1 fruit fly cellular context compared by ENCODE assay signal in genomic region chr3R:15342432-15342925, dm6.
TF ChIP-seq lines count a peak whose summit lies in the region.

No protein-coding gene starts in this region.

TF ChIP-seq in whole organism, embryonic, 481 proteins besides CTCF, POLR2A, EP300 and RAD21 (continued from another document and continues in another):
- TF ChIP-seq Nf-YB (GFP tag; optimal IDR thresholded peaks at IDR 0.05; lab: Kevin White, UChicago) = no peak
- no peak for TF ChIP-seq scrt (GFP tag; optimal IDR thresholded peaks at IDR 0.05; lab: Kevin White, UChicago)
- no peak for TF ChIP-seq onecut (GFP tag; IDR thresholded peaks at IDR 0.05; lab: Robert Waterston, UW)
- TF ChIP-seq CG6854 (GFP tag; optimal IDR thresholded peaks at IDR 0.05; lab: Kevin White, UChicago) = no peak
- no peak for TF ChIP-seq HHEX (GFP tag; optimal IDR thresholded peaks at IDR 0.05; lab: Kevin White, UChicago)
- TF ChIP-seq Rfx (GFP tag; IDR thresholded peaks at IDR 0.05; lab: Robert Waterston, UW) = peak; percentile 25; the same call in 1 of the 2 replicates
- no peak for TF ChIP-seq Hey (tag; optimal IDR thresholded peaks at IDR 0.05; lab: Kevin White, UChicago)
- no peak for TF ChIP-seq Chrac-16 (GFP tag; optimal IDR thresholded peaks at IDR 0.05; lab: Kevin White, UChicago)
- TF ChIP-seq slou (GFP tag; optimal IDR thresholded peaks at IDR 0.05; lab: Kevin White, UChicago) = no peak
- no peak for TF ChIP-seq dati (GFP tag; IDR thresholded peaks at IDR 0.05; lab: Robert Waterston, UW)
- no peak for TF ChIP-seq CG11560 (tag; IDR thresholded peaks at IDR 0.05; lab: Robert Waterston, UW)
- TF ChIP-seq zfh2 (GFP tag; optimal IDR thresholded peaks at IDR 0.05; lab: Kevin White, UChicago) = no peak
- TF ChIP-seq gsb-n (tag; optimal IDR thresholded peaks at IDR 0.05; lab: Kevin White, UChicago) = no peak
- no peak for TF ChIP-seq CG9876 (GFP tag; optimal IDR thresholded peaks at IDR 0.05; lab: Kevin White, UChicago)
- no peak; the same call in 2 of the 3 replicates for TF ChIP-seq CG3726 (GFP tag; IDR thresholded peaks at IDR 0.05; lab: Robert Waterston, UW)
- no peak for TF ChIP-seq CG12769 (tag; optimal IDR thresholded peaks at IDR 0.05; lab: Kevin White, UChicago)
- TF ChIP-seq CG3838 (GFP tag; optimal IDR thresholded peaks at IDR 0.05; lab: Kevin White, UChicago) = no peak
- no peak for TF ChIP-seq CG4854 (GFP tag; optimal IDR thresholded peaks at IDR 0.05; lab: Kevin White, UChicago)
- TF ChIP-seq Bgb (GFP tag; IDR thresholded peaks at IDR 0.05; lab: Robert Waterston, UW; ENCODE audit: partially characterized antibody) = no peak
- no peak for TF ChIP-seq Dll (GFP tag; IDR thresholded peaks at IDR 0.05; lab: Robert Waterston, UW; ENCODE audit: partially characterized antibody)
- TF ChIP-seq CG11504 (tag; optimal IDR thresholded peaks at IDR 0.05; lab: Kevin White, UChicago) = no peak
- TF ChIP-seq HLHmδ (GFP tag; optimal IDR thresholded peaks at IDR 0.05; lab: Kevin White, UChicago) = no peak
- TF ChIP-seq CG10366 (GFP tag; IDR thresholded peaks at IDR 0.05; lab: Robert Waterston, UW) = 0 out of 2 replicates have a peak, but pooled peaks have one; percentile 25
- no peak for TF ChIP-seq dan (GFP tag; IDR thresholded peaks at IDR 0.05; lab: Robert Waterston, UW)
- TF ChIP-seq Atf6 (GFP tag; IDR thresholded peaks at IDR 0.05; lab: Robert Waterston, UW) = no peak; the same call in 1 of the 2 replicates
- TF ChIP-seq Dad (GFP tag; optimal IDR thresholded peaks at IDR 0.05; lab: Kevin White, UChicago) = no peak
- TF ChIP-seq CG10147 (GFP tag; optimal IDR thresholded peaks at IDR 0.05; lab: Kevin White, UChicago) = no peak
- TF ChIP-seq ara (GFP tag; IDR thresholded peaks at IDR 0.05; lab: Robert Waterston, UW) = peak; percentile 22; the same call in 1 of the 2 replicates
- no peak for TF ChIP-seq Hmx (GFP tag; optimal IDR thresholded peaks at IDR 0.05; lab: Kevin White, UChicago)
- no peak for TF ChIP-seq disco-r (GFP tag; optimal IDR thresholded peaks at IDR 0.05; lab: Kevin White, UChicago)
- TF ChIP-seq CG11247 (GFP tag; IDR thresholded peaks at IDR 0.05; lab: Robert Waterston, UW) = no peak
- no peak for TF ChIP-seq insv (GFP tag; optimal IDR thresholded peaks at IDR 0.05; lab: Kevin White, UChicago)
- TF ChIP-seq croc (GFP tag; conservative IDR thresholded peaks at IDR 0.05; lab: Robert Waterston, UW) = no peak
- no peak for TF ChIP-seq CG2889 (GFP tag; IDR thresholded peaks at IDR 0.05; lab: Robert Waterston, UW)
- TF ChIP-seq Six4 (GFP tag; optimal IDR thresholded peaks at IDR 0.05; lab: Kevin White, UChicago) = no peak
- TF ChIP-seq YL-1 (GFP tag; optimal IDR thresholded peaks at IDR 0.05; lab: Kevin White, UChicago) = no peak
- TF ChIP-seq CG3995 (GFP tag; optimal IDR thresholded peaks at IDR 0.05; lab: Kevin White, UChicago) = no peak
- no peak for TF ChIP-seq NFAT (GFP tag; IDR thresholded peaks at IDR 0.05; lab: Robert Waterston, UW)
- no peak for TF ChIP-seq dpn (GFP tag; optimal IDR thresholded peaks at IDR 0.05; lab: Kevin White, UChicago)
- TF ChIP-seq Gsc (GFP tag; IDR thresholded peaks at IDR 0.05; lab: Robert Waterston, UW) = no peak
- TF ChIP-seq HLH3B (GFP tag; IDR thresholded peaks at IDR 0.05; lab: Robert Waterston, UW) = 0 out of 2 replicates have a peak, but pooled peaks have one; percentile 22
- TF ChIP-seq Scr (GFP tag; IDR thresholded peaks at IDR 0.05; lab: Robert Waterston, UW; ENCODE audit: partially characterized antibody) = peak; percentile 16; the same call in 1 of the 2 replicates
- no peak for TF ChIP-seq CG31388 (GFP tag; optimal IDR thresholded peaks at IDR 0.05; lab: Kevin White, UChicago)
- no peak for TF ChIP-seq amos (GFP tag; IDR thresholded peaks at IDR 0.05; lab: Robert Waterston, UW; ENCODE audit: partially characterized antibody)
- no peak for TF ChIP-seq MESR4 (GFP tag; optimal IDR thresholded peaks at IDR 0.05; lab: Kevin White, UChicago)
- no peak for TF ChIP-seq cad (GFP tag; optimal IDR thresholded peaks at IDR 0.05; lab: Kevin White, UChicago)
- TF ChIP-seq CG32772 (GFP tag; IDR thresholded peaks at IDR 0.05; lab: Robert Waterston, UW) = no peak
- TF ChIP-seq CG8359 (GFP tag; optimal IDR thresholded peaks at IDR 0.05; lab: Kevin White, UChicago; ENCODE audit: borderline replicate concordance) = no peak
- TF ChIP-seq ase (GFP tag; IDR thresholded peaks at IDR 0.05; lab: Robert Waterston, UW) = no peak
- TF ChIP-seq usp (GFP tag; optimal IDR thresholded peaks at IDR 0.05; lab: Kevin White, UChicago) = no peak
- TF ChIP-seq lab (GFP tag; optimal IDR thresholded peaks at IDR 0.05; lab: Kevin White, UChicago) = no peak
- TF ChIP-seq slp2 (GFP tag; optimal IDR thresholded peaks at IDR 0.05; lab: Kevin White, UChicago) = no peak
- no peak for TF ChIP-seq Stat92E (GFP tag; optimal IDR thresholded peaks at IDR 0.05; lab: Kevin White, UChicago)
- no peak for TF ChIP-seq sens-2 (GFP tag; IDR thresholded peaks at IDR 0.05; lab: Robert Waterston, UW)
- no peak for TF ChIP-seq pum (GFP tag; optimal IDR thresholded peaks at IDR 0.05; lab: Kevin White, UChicago)
- TF ChIP-seq CG2712 (tag; optimal IDR thresholded peaks at IDR 0.05; lab: Kevin White, UChicago) = no peak
- TF ChIP-seq CG17361 (GFP tag; IDR thresholded peaks at IDR 0.05; lab: Robert Waterston, UW) = no peak
- no peak for TF ChIP-seq CG32767 (GFP tag; IDR thresholded peaks at IDR 0.05; lab: Robert Waterston, UW)
- no peak for TF ChIP-seq pita (GFP tag; optimal IDR thresholded peaks at IDR 0.05; lab: Kevin White, UChicago)
- no peak for TF ChIP-seq toy (GFP tag; IDR thresholded peaks at IDR 0.05; lab: Robert Waterston, UW)
- no peak for TF ChIP-seq run (tag; optimal IDR thresholded peaks at IDR 0.05; lab: Kevin White, UChicago)
- no peak for TF ChIP-seq stwl (tag; optimal IDR thresholded peaks at IDR 0.05; lab: Kevin White, UChicago)
- peak; percentile 7; the same call in 1 of the 2 replicates for TF ChIP-seq H2.0 (GFP tag; IDR thresholded peaks at IDR 0.05; lab: Robert Waterston, UW)
- TF ChIP-seq jigr1 (GFP tag; IDR thresholded peaks at IDR 0.05; lab: Robert Waterston, UW) = no peak
- TF ChIP-seq CG43689 (GFP tag; IDR thresholded peaks at IDR 0.05; lab: Robert Waterston, UW) = no peak
- no peak for TF ChIP-seq btn (GFP tag; optimal IDR thresholded peaks at IDR 0.05; lab: Kevin White, UChicago)
- no peak for TF ChIP-seq CG12299 (tag; optimal IDR thresholded peaks at IDR 0.05; lab: Kevin White, UChicago)
- no peak for TF ChIP-seq CG18262 (tag; optimal IDR thresholded peaks at IDR 0.05; lab: Kevin White, UChicago)
- TF ChIP-seq bsh (GFP tag; optimal IDR thresholded peaks at IDR 0.05; lab: Kevin White, UChicago) = no peak
- no peak for TF ChIP-seq CG17186 (GFP tag; optimal IDR thresholded peaks at IDR 0.05; lab: Kevin White, UChicago)
- TF ChIP-seq HmgZ (tag; optimal IDR thresholded peaks at IDR 0.05; lab: Kevin White, UChicago) = no peak
- TF ChIP-seq phol (tag; optimal IDR thresholded peaks at IDR 0.05; lab: Kevin White, UChicago) = no peak
- TF ChIP-seq CG15011 (GFP tag; optimal IDR thresholded peaks at IDR 0.05; lab: Kevin White, UChicago) = no peak
- peak; percentile 15; the same call in 1 of the 2 replicates for TF ChIP-seq CG14441 (GFP tag; IDR thresholded peaks at IDR 0.05; lab: Robert Waterston, UW)
- no peak for TF ChIP-seq CG4820 (GFP tag; optimal IDR thresholded peaks at IDR 0.05; lab: Kevin White, UChicago)
- TF ChIP-seq CG17385 (GFP tag; optimal IDR thresholded peaks at IDR 0.05; lab: Kevin White, UChicago) = no peak
- TF ChIP-seq fd96Cb (tag; optimal IDR thresholded peaks at IDR 0.05; lab: Kevin White, UChicago) = no peak
- no peak for TF ChIP-seq H15 (GFP tag; IDR thresholded peaks at IDR 0.05; lab: Robert Waterston, UW)
- TF ChIP-seq CG15601 (tag; optimal IDR thresholded peaks at IDR 0.05; lab: Kevin White, UChicago) = no peak
- TF ChIP-seq CG17912 (GFP tag; optimal IDR thresholded peaks at IDR 0.05; lab: Kevin White, UChicago) = no peak
- TF ChIP-seq CG4424 (GFP tag; optimal IDR thresholded peaks at IDR 0.05; lab: Kevin White, UChicago) = no peak
- peak; percentile 18; the same call in 1 of the 2 replicates for TF ChIP-seq CG32532 (GFP tag; IDR thresholded peaks at IDR 0.05; lab: Robert Waterston, UW)
- TF ChIP-seq peb (GFP tag; IDR thresholded peaks at IDR 0.05; lab: Robert Waterston, UW) = no peak
- TF ChIP-seq CG8290 (GFP tag; optimal IDR thresholded peaks at IDR 0.05; lab: Kevin White, UChicago) = no peak
- no peak for TF ChIP-seq CG8290 (tag; optimal IDR thresholded peaks at IDR 0.05; lab: Kevin White, UChicago)
- TF ChIP-seq hth (optimal IDR thresholded peaks at IDR 0.05; lab: Kevin White, UChicago) = no peak
- no peak for TF ChIP-seq CG1832 (GFP tag; optimal IDR thresholded peaks at IDR 0.05; lab: Kevin White, UChicago)
- TF ChIP-seq wek (GFP tag; optimal IDR thresholded peaks at IDR 0.05; lab: Kevin White, UChicago) = no peak
- TF ChIP-seq sug (tag; optimal IDR thresholded peaks at IDR 0.05; lab: Kevin White, UChicago) = no peak
- TF ChIP-seq cg (GFP tag; optimal IDR thresholded peaks at IDR 0.05; lab: Kevin White, UChicago) = no peak
- TF ChIP-seq inv (GFP tag; IDR thresholded peaks at IDR 0.05; lab: Robert Waterston, UW; ENCODE audit: partially characterized antibody) = no peak
- peak; percentile 4; the same call in 1 of the 2 replicates for TF ChIP-seq stc (GFP tag; IDR thresholded peaks at IDR 0.05; lab: Robert Waterston, UW)
- no peak for TF ChIP-seq tin (GFP tag; optimal IDR thresholded peaks at IDR 0.05; lab: Kevin White, UChicago)
- TF ChIP-seq CG31224 (GFP tag; IDR thresholded peaks at IDR 0.05; lab: Robert Waterston, UW) = peak; percentile 16; the same call in 1 of the 2 replicates
- no peak for TF ChIP-seq D (optimal IDR thresholded peaks at IDR 0.05; lab: Kevin White, UChicago)
- no peak for TF ChIP-seq D (GFP tag; optimal IDR thresholded peaks at IDR 0.05; lab: Kevin White, UChicago)
- 0 out of 2 replicates have a peak, but pooled peaks have one; percentile 7 for TF ChIP-seq al (GFP tag; IDR thresholded peaks at IDR 0.05; lab: Robert Waterston, UW)
- TF ChIP-seq D19A (tag; optimal IDR thresholded peaks at IDR 0.05; lab: Kevin White, UChicago) = no peak
- no peak for TF ChIP-seq Fer1 (GFP tag; optimal IDR thresholded peaks at IDR 0.05; lab: Kevin White, UChicago)
- TF ChIP-seq org-1 (GFP tag; optimal IDR thresholded peaks at IDR 0.05; lab: Kevin White, UChicago) = no peak
- peak; percentile 30; the same call in 1 of the 2 replicates for TF ChIP-seq E2f2 (GFP tag; IDR thresholded peaks at IDR 0.05; lab: Robert Waterston, UW)
- TF ChIP-seq CG2875 (GFP tag; optimal IDR thresholded peaks at IDR 0.05; lab: Kevin White, UChicago) = no peak
- no peak for TF ChIP-seq NC2β (GFP tag; optimal IDR thresholded peaks at IDR 0.05; lab: Kevin White, UChicago)
- peak; percentile 56; the same call in 2 of the 3 replicates for TF ChIP-seq CG11456 (GFP tag; IDR thresholded peaks at IDR 0.05; lab: Robert Waterston, UW)
- TF ChIP-seq chinmo (GFP tag; IDR thresholded peaks at IDR 0.05; lab: Robert Waterston, UW; ENCODE audit: partially characterized antibody) = no peak; the same call in 3 of the 4 replicates
- 0 out of 3 replicates have a peak, but pooled peaks have one; percentile 21 for TF ChIP-seq CG16813 (GFP tag; IDR thresholded peaks at IDR 0.05; lab: Robert Waterston, UW; ENCODE audit: partially characterized antibody)
- no peak for TF ChIP-seq h (optimal IDR thresholded peaks at IDR 0.05; lab: Kevin White, UChicago)
- TF ChIP-seq CG11085 (GFP tag; IDR thresholded peaks at IDR 0.05; lab: Robert Waterston, UW) = no peak
- no peak for TF ChIP-seq pan (optimal IDR thresholded peaks at IDR 0.05; lab: Kevin White, UChicago)
- peak in 1 of 2 experiments; percentile 34 for TF ChIP-seq pan (GFP tag; optimal IDR thresholded peaks at IDR 0.05 in 1 of 2, IDR thresholded peaks at IDR 0.05 in 1 of 2)
- TF ChIP-seq Sry-β (GFP tag; optimal IDR thresholded peaks at IDR 0.05; lab: Kevin White, UChicago) = no peak
- TF ChIP-seq grau (tag; optimal IDR thresholded peaks at IDR 0.05; lab: Kevin White, UChicago) = peak; percentile 93
- TF ChIP-seq sna (GFP tag; IDR thresholded peaks at IDR 0.05; lab: Robert Waterston, UW; ENCODE audit: partially characterized antibody) = no peak
- TF ChIP-seq CG11398 (GFP tag; optimal IDR thresholded peaks at IDR 0.05; lab: Kevin White, UChicago) = no peak
- no peak for TF ChIP-seq CG30403 (GFP tag; optimal IDR thresholded peaks at IDR 0.05; lab: Kevin White, UChicago)
- no peak for TF ChIP-seq CG1603 (tag; optimal IDR thresholded peaks at IDR 0.05; lab: Kevin White, UChicago)
- TF ChIP-seq pnt (GFP tag; optimal IDR thresholded peaks at IDR 0.05; lab: Kevin White, UChicago) = peak; percentile 10
- no peak for TF ChIP-seq CG10267 (tag; optimal IDR thresholded peaks at IDR 0.05; lab: Kevin White, UChicago)
- no peak for TF ChIP-seq wdn (GFP tag; IDR thresholded peaks at IDR 0.05; lab: Robert Waterston, UW)
- TF ChIP-seq psq (GFP tag; optimal IDR thresholded peaks at IDR 0.05; lab: Kevin White, UChicago) = no peak
- TF ChIP-seq cwo (GFP tag; optimal IDR thresholded peaks at IDR 0.05; lab: Kevin White, UChicago) = no peak
- no peak for TF ChIP-seq tx (GFP tag; optimal IDR thresholded peaks at IDR 0.05; lab: Kevin White, UChicago)
- 0 out of 2 replicates have a peak, but pooled peaks have one; percentile 44 for TF ChIP-seq CG10959 (GFP tag; IDR thresholded peaks at IDR 0.05; lab: Robert Waterston, UW)
- no peak for TF ChIP-seq Ets65A (GFP tag; lab: Kevin White, UChicago)
- no peak for TF ChIP-seq CG14860 (GFP tag; IDR thresholded peaks at IDR 0.05; lab: Robert Waterston, UW; ENCODE audit: partially characterized antibody)
- no peak for TF ChIP-seq sc (optimal IDR thresholded peaks at IDR 0.05; lab: Kevin White, UChicago)
- no peak for TF ChIP-seq sc (GFP tag; optimal IDR thresholded peaks at IDR 0.05; lab: Kevin White, UChicago)
- no peak for TF ChIP-seq CG7556 (GFP tag; optimal IDR thresholded peaks at IDR 0.05; lab: Kevin White, UChicago)
- no peak for TF ChIP-seq CG7928 (GFP tag; optimal IDR thresholded peaks at IDR 0.05; lab: Kevin White, UChicago)
- no peak for TF ChIP-seq gem (tag; optimal IDR thresholded peaks at IDR 0.05; lab: Kevin White, UChicago)
- TF ChIP-seq ftz-f1 (GFP tag; optimal IDR thresholded peaks at IDR 0.05; lab: Kevin White, UChicago) = no peak
- TF ChIP-seq sd (tag; optimal IDR thresholded peaks at IDR 0.05; lab: Kevin White, UChicago) = no peak
- TF ChIP-seq Antp (GFP tag; optimal IDR thresholded peaks at IDR 0.05; lab: Kevin White, UChicago) = no peak
- no peak for TF ChIP-seq CG10462 (GFP tag; optimal IDR thresholded peaks at IDR 0.05; lab: Kevin White, UChicago)
- no peak for TF ChIP-seq Ets97D (GFP tag; optimal IDR thresholded peaks at IDR 0.05; lab: Kevin White, UChicago)
